ENCODE assay signal across 4 fruit fly cellular contexts in genomic region chr3R:8142113-8142512, dm6.
TF ChIP-seq lines count a peak whose summit lies in the region.

No protein-coding gene starts in this region.

- TF ChIP-seq CTCF in whole organism, embryonic (GFP tag; optimal IDR thresholded peaks at IDR 0.05; lab: Kevin White, UChicago), result no peak

TF ChIP-seq in whole organism, embryonic, 481 proteins besides CTCF, POLR2A, EP300 and RAD21:
- TF ChIP-seq lbe (GFP tag; optimal IDR thresholded peaks at IDR 0.05; lab: Kevin White, UChicago) (peak; percentile 60), ato (GFP tag; IDR thresholded peaks at IDR 0.05; lab: Robert Waterston, UW; ENCODE audit: partially characterized antibody) (no peak)

TF ChIP-seq in whole organism, prepupa, 60 proteins besides CTCF, POLR2A, EP300 and RAD21 (continues in another document):
- TF ChIP-seq CG11902 (GFP tag; optimal IDR thresholded peaks at IDR 0.05; lab: Kevin White, UChicago), result peak; percentile 12
- TF ChIP-seq CG8319 (GFP tag; optimal IDR thresholded peaks at IDR 0.05; lab: Kevin White, UChicago), result no peak
- TF ChIP-seq dsx (GFP tag; optimal IDR thresholded peaks at IDR 0.05; lab: Kevin White, UChicago; ENCODE audit: poor library complexity, severe bottlenecking), result no peak
- TF ChIP-seq CG31627 (GFP tag; optimal IDR thresholded peaks at IDR 0.05; lab: Kevin White, UChicago), result peak; percentile 74
- TF ChIP-seq Gug (GFP tag; IDR thresholded peaks at IDR 0.05; lab: Robert Waterston, UW), result no peak
- TF ChIP-seq CG6276 (GFP tag; optimal IDR thresholded peaks at IDR 0.05; lab: Kevin White, UChicago), result no peak
- TF ChIP-seq CG6792 (GFP tag; optimal IDR thresholded peaks at IDR 0.05; lab: Kevin White, UChicago), result peak; percentile 25
- TF ChIP-seq net (GFP tag; optimal IDR thresholded peaks at IDR 0.05; lab: Kevin White, UChicago), result no peak
- TF ChIP-seq pdm3 (GFP tag; optimal IDR thresholded peaks at IDR 0.05; lab: Kevin White, UChicago), result peak; percentile 59
- peak; percentile 78 for TF ChIP-seq Hr39 (GFP tag; optimal IDR thresholded peaks at IDR 0.05; lab: Kevin White, UChicago)
- TF ChIP-seq CG4318 (GFP tag; optimal IDR thresholded peaks at IDR 0.05; lab: Kevin White, UChicago), result no peak
- peak; percentile 23 for TF ChIP-seq Ets96B (tag; optimal IDR thresholded peaks at IDR 0.05; lab: Kevin White, UChicago)
- TF ChIP-seq CG16779 (tag; optimal IDR thresholded peaks at IDR 0.05; lab: Kevin White, UChicago), result no peak
- TF ChIP-seq CG9139 (GFP tag; optimal IDR thresholded peaks at IDR 0.05; lab: Kevin White, UChicago), result no peak
- peak; percentile 13 for TF ChIP-seq spab (GFP tag; optimal IDR thresholded peaks at IDR 0.05; lab: Kevin White, UChicago)
- peak; percentile 74 for TF ChIP-seq topi (GFP tag; optimal IDR thresholded peaks at IDR 0.05; lab: Kevin White, UChicago)
- peak; percentile 3 for TF ChIP-seq CG32006 (GFP tag; optimal IDR thresholded peaks at IDR 0.05; lab: Kevin White, UChicago)
- TF ChIP-seq Ets21C (GFP tag; optimal IDR thresholded peaks at IDR 0.05; lab: Kevin White, UChicago), result peak; percentile 54
- no peak for TF ChIP-seq CG7368 (GFP tag; optimal IDR thresholded peaks at IDR 0.05; lab: Kevin White, UChicago)
- peak; percentile 31 for TF ChIP-seq OdsH (GFP tag; optimal IDR thresholded peaks at IDR 0.05; lab: Kevin White, UChicago)
- TF ChIP-seq CG3919 (GFP tag; optimal IDR thresholded peaks at IDR 0.05; lab: Kevin White, UChicago), result peak; percentile 60
- TF ChIP-seq fkh (GFP tag; optimal IDR thresholded peaks at IDR 0.05; lab: Kevin White, UChicago), result no peak
- no peak for TF ChIP-seq CG6854 (GFP tag; optimal IDR thresholded peaks at IDR 0.05; lab: Kevin White, UChicago)
- TF ChIP-seq CG3032 (tag; optimal IDR thresholded peaks at IDR 0.05; lab: Kevin White, UChicago), result peak; percentile 31
- TF ChIP-seq CG6163 (GFP tag; IDR thresholded peaks at IDR 0.05; lab: Robert Waterston, UW), result peak; percentile 65; the same call in 2 of the 3 replicates
- peak; percentile 73 for TF ChIP-seq lz (GFP tag; optimal IDR thresholded peaks at IDR 0.05; lab: Kevin White, UChicago)
- TF ChIP-seq CG11294 (GFP tag; IDR thresholded peaks at IDR 0.05; lab: Robert Waterston, UW), result no peak
- TF ChIP-seq CG11762 (GFP tag; optimal IDR thresholded peaks at IDR 0.05; lab: Kevin White, UChicago; ENCODE audit: insufficient read depth), result no peak
- no peak for TF ChIP-seq fd59A (GFP tag; optimal IDR thresholded peaks at IDR 0.05; lab: Kevin White, UChicago)

TF ChIP-seq in whole organism, pupa, 21 proteins besides CTCF, POLR2A, EP300 and RAD21:
- TF ChIP-seq rn (GFP tag; IDR thresholded peaks at IDR 0.05; lab: Robert Waterston, UW) (no peak), CG32121 (GFP tag; IDR thresholded peaks at IDR 0.05; lab: Robert Waterston, UW) (no peak), CG4496 (GFP tag; IDR thresholded peaks at IDR 0.05; lab: Robert Waterston, UW) (0 out of 3 replicates have a peak, but pooled peaks have one; percentile 32), Pif1A (GFP tag; optimal IDR thresholded peaks at IDR 0.05; lab: Kevin White, UChicago) (no peak), Ets98B (GFP tag; IDR thresholded peaks at IDR 0.05; lab: Robert Waterston, UW) (no peak), gl (tag; optimal IDR thresholded peaks at IDR 0.05; lab: Kevin White, UChicago) (no peak), Snoo (tag; optimal IDR thresholded peaks at IDR 0.05; lab: Kevin White, UChicago) (peak; percentile 36), CG13204 (GFP tag; optimal IDR thresholded peaks at IDR 0.05; lab: Kevin White, UChicago) (no peak), CG10348 (GFP tag; IDR thresholded peaks at IDR 0.05; lab: Robert Waterston, UW) (no peak), CG17806 (tag; optimal IDR thresholded peaks at IDR 0.05; lab: Kevin White, UChicago) (peak; percentile 46), CG8159 (tag; optimal IDR thresholded peaks at IDR 0.05; lab: Kevin White, UChicago) (no peak), Pif1B (GFP tag; optimal IDR thresholded peaks at IDR 0.05; lab: Kevin White, UChicago) (no peak), CG34367 (tag; optimal IDR thresholded peaks at IDR 0.05; lab: Kevin White, UChicago) (peak; percentile 3), CG9948 (tag; optimal IDR thresholded peaks at IDR 0.05; lab: Kevin White, UChicago) (peak; percentile 47), fd96Ca (GFP tag; IDR thresholded peaks at IDR 0.05; lab: Robert Waterston, UW) (no peak), CG14655 (GFP tag; optimal IDR thresholded peaks at IDR 0.05; lab: Kevin White, UChicago) (peak; percentile 53), D1 (tag; optimal IDR thresholded peaks at IDR 0.05; lab: Kevin White, UChicago) (no peak), CG12605 (GFP tag; IDR thresholded peaks at IDR 0.05; lab: Robert Waterston, UW) (0 out of 2 replicates have a peak, but pooled peaks have one; percentile 27), EcR (GFP tag; optimal IDR thresholded peaks at IDR 0.05; lab: Kevin White, UChicago) (no peak), CG15710 (tag; optimal IDR thresholded peaks at IDR 0.05; lab: Kevin White, UChicago) (peak; percentile 3), CG8301 (tag; optimal IDR thresholded peaks at IDR 0.05; lab: Kevin White, UChicago) (peak; percentile 46)

TF ChIP-seq in whole organism, wandering third instar larva, 38 proteins besides CTCF, POLR2A, EP300 and RAD21:
- no peak for TF ChIP-seq Vsx2 (GFP tag; optimal IDR thresholded peaks at IDR 0.05; lab: Kevin White, UChicago; ENCODE audit: partially characterized antibody)
- peak; percentile 64 for TF ChIP-seq sage (GFP tag; optimal IDR thresholded peaks at IDR 0.05; lab: Kevin White, UChicago)
- no peak for TF ChIP-seq jim (GFP tag; optimal IDR thresholded peaks at IDR 0.05; lab: Kevin White, UChicago)
- TF ChIP-seq dl (GFP tag; optimal IDR thresholded peaks at IDR 0.05; lab: Kevin White, UChicago; ENCODE audit: insufficient read depth in 1 of 2, partially characterized antibody in 2 of 2), result no peak
- no peak for TF ChIP-seq N (GFP tag; optimal IDR thresholded peaks at IDR 0.05; lab: Kevin White, UChicago)
- peak in 1 of 2 experiments; percentile 80 for TF ChIP-seq foxo (GFP tag; optimal IDR thresholded peaks at IDR 0.05; lab: Kevin White, UChicago)
- TF ChIP-seq dsf (GFP tag; optimal IDR thresholded peaks at IDR 0.05; lab: Kevin White, UChicago; ENCODE audit: borderline replicate concordance), result no peak
- TF ChIP-seq Dfd (GFP tag; optimal IDR thresholded peaks at IDR 0.05; lab: Kevin White, UChicago), result no peak
- TF ChIP-seq GATAd (GFP tag; optimal IDR thresholded peaks at IDR 0.05; lab: Kevin White, UChicago), result no peak
- TF ChIP-seq ey (GFP tag; optimal IDR thresholded peaks at IDR 0.05; lab: Kevin White, UChicago), result peak; percentile 85
- TF ChIP-seq CG9705 (GFP tag; optimal IDR thresholded peaks at IDR 0.05; lab: Kevin White, UChicago), result no peak
- peak; percentile 79 for TF ChIP-seq br (GFP tag; optimal IDR thresholded peaks at IDR 0.05; lab: Kevin White, UChicago)
- TF ChIP-seq CrebA (GFP tag; optimal IDR thresholded peaks at IDR 0.05; lab: Kevin White, UChicago; ENCODE audit: borderline replicate concordance), result no peak
- TF ChIP-seq Sp1 (GFP tag; optimal IDR thresholded peaks at IDR 0.05; lab: Kevin White, UChicago), result peak; percentile 73
- peak; percentile 73 for TF ChIP-seq OdsH (GFP tag; optimal IDR thresholded peaks at IDR 0.05; lab: Kevin White, UChicago)
- no peak for TF ChIP-seq Jra (GFP tag; optimal IDR thresholded peaks at IDR 0.05; lab: Kevin White, UChicago)
- peak; percentile 80 for TF ChIP-seq Hnf4 (GFP tag; optimal IDR thresholded peaks at IDR 0.05; lab: Kevin White, UChicago)
- TF ChIP-seq rgr (GFP tag; optimal IDR thresholded peaks at IDR 0.05; lab: Kevin White, UChicago), result peak; percentile 80
- TF ChIP-seq tai (GFP tag; optimal IDR thresholded peaks at IDR 0.05; lab: Kevin White, UChicago), result peak; percentile 14
- no peak for TF ChIP-seq pan (optimal IDR thresholded peaks at IDR 0.05; lab: Kevin White, UChicago)
- peak; percentile 26 for TF ChIP-seq brk (GFP tag; optimal IDR thresholded peaks at IDR 0.05; lab: Kevin White, UChicago)
- peak; percentile 76 for TF ChIP-seq HLH106 (tag; optimal IDR thresholded peaks at IDR 0.05; lab: Kevin White, UChicago)
- no peak for TF ChIP-seq Hr83 (GFP tag; optimal IDR thresholded peaks at IDR 0.05; lab: Kevin White, UChicago; ENCODE audit: poor library complexity, severe bottlenecking)
- TF ChIP-seq Dif (GFP tag; optimal IDR thresholded peaks at IDR 0.05; lab: Kevin White, UChicago; ENCODE audit: partially characterized antibody), result no peak
- peak; percentile 87 for TF ChIP-seq fru (GFP tag; optimal IDR thresholded peaks at IDR 0.05; lab: Kevin White, UChicago)
- no peak for TF ChIP-seq Rel (GFP tag; optimal IDR thresholded peaks at IDR 0.05; lab: Kevin White, UChicago)
- peak; percentile 5 for TF ChIP-seq Rel (tag; optimal IDR thresholded peaks at IDR 0.05; lab: Kevin White, UChicago)
- peak; percentile 42 for TF ChIP-seq dmrt93B (GFP tag; optimal IDR thresholded peaks at IDR 0.05; lab: Kevin White, UChicago)
- no peak for TF ChIP-seq Abd-B (GFP tag; optimal IDR thresholded peaks at IDR 0.05; lab: Kevin White, UChicago)
- peak; percentile 61 for TF ChIP-seq woc (GFP tag; optimal IDR thresholded peaks at IDR 0.05; lab: Kevin White, UChicago)
- TF ChIP-seq CG32264 (GFP tag; optimal IDR thresholded peaks at IDR 0.05; lab: Kevin White, UChicago), result no peak
- no peak for TF ChIP-seq Myc (optimal IDR thresholded peaks at IDR 0.05; lab: Kevin White, UChicago)
- TF ChIP-seq psq (GFP tag; optimal IDR thresholded peaks at IDR 0.05; lab: Kevin White, UChicago), result peak; percentile 66
- TF ChIP-seq lola (GFP tag; optimal IDR thresholded peaks at IDR 0.05; lab: Kevin White, UChicago), result no peak
- no peak for TF ChIP-seq Mio (GFP tag; optimal IDR thresholded peaks at IDR 0.05; lab: Kevin White, UChicago)
- no peak for TF ChIP-seq sv (GFP tag; optimal IDR thresholded peaks at IDR 0.05; lab: Kevin White, UChicago)
- TF ChIP-seq usp (GFP tag; optimal IDR thresholded peaks at IDR 0.05; lab: Kevin White, UChicago), result no peak
- TF ChIP-seq h (GFP tag; optimal IDR thresholded peaks at IDR 0.05; lab: Kevin White, UChicago), result peak; percentile 85
- no peak for TF ChIP-seq Hr78 (GFP tag; optimal IDR thresholded peaks at IDR 0.05; lab: Kevin White, UChicago)
TF ChIP-seq in whole organism, wandering third instar larva: peak in this region for 17.

Comparison
In these comparisons a context has a peak if more than half of its experiments do, and no peak if none do; other contexts are left out.
1. Of the 7 proteins assayed by ChIP-seq in both whole organism, embryonic and whole organism, prepupa: peak only in whole organism, embryonic: none; only in whole organism, prepupa: Blimp-1, Hr39 and Sox102F; in both: none; in neither: 4.